Fruit fly (Drosophila melanogaster): ENCODE data around the gene S6kII.

Gene S6kII

dm6 chrX:22527210-22527609 is 2.6 kb upstream of the S6kII start:
- no peak for TF ChIP-seq noc (tag; optimal IDR thresholded peaks at IDR 0.05)

- no peak for TF ChIP-seq noc (tag; optimal IDR thresholded peaks at IDR 0.05)
Measured at dm6 chrX:22540065-22540504, 10.3 kb downstream of the S6kII start, which contains the start of gene CG17598. Gene CG17598, minus strand, starts transcription at chrX:22540383.

dm6 chrX:22544222-22544621 is 14.5 kb downstream of the S6kII start, which contains the start of gene Cluap1:
Gene Cluap1, minus strand, starts transcription at chrX:22544322.
- no peak for TF ChIP-seq noc (tag; optimal IDR thresholded peaks at IDR 0.05)

dm6 chrX:22544660-22545059 is 14.9 kb downstream of the S6kII start:
- no peak for TF ChIP-seq noc (tag; optimal IDR thresholded peaks at IDR 0.05)

- TF ChIP-seq noc (tag; optimal IDR thresholded peaks at IDR 0.05) = no peak
Measured at dm6 chrX:22546797-22547196, 17.0 kb downstream of the S6kII start, which contains the start of gene CG17601. Gene CG17601, plus strand, starts transcription at chrX:22547097.

- TF ChIP-seq noc (tag; optimal IDR thresholded peaks at IDR 0.05) = no peak
Measured at dm6 chrX:22574362-22574761, 44.6 kb downstream of the S6kII start.

dm6 chrX:22575082-22575481 is 45.3 kb downstream of the S6kII start:
- no peak for TF ChIP-seq noc (tag; optimal IDR thresholded peaks at IDR 0.05)

dm6 chrX:22582909-22583308 is 53.1 kb downstream of the S6kII start:
- no peak for TF ChIP-seq noc (tag; optimal IDR thresholded peaks at IDR 0.05)

All from whole organism, larva.